Worm (Caenorhabditis elegans) whole organism, midembryonic: ENCODE data around the gene T19D7.5.

Experiments used
- T22C8.4 ChIP-seq: fragments of 200-800 bp; sonication (Bioruptor generic); IDR thresholded peaks from 2 replicates; pipeline ENCODE4 v1.3.6; 2022; ENCODE audit warnings: missing genetic modification characterization, missing compliant biosample characterization
- cog-1 ChIP-seq: sonication (generic microtip); optimal IDR thresholded peaks from 2 replicates; lab custom pipeline; 2016; ENCODE audit warnings: missing genetic modification characterization, missing compliant biosample characterization
- flt-1 ChIP-seq: fragments of 200-800 bp; sonication (Bioruptor generic); IDR thresholded peaks from 2 replicates; pipeline ENCODE4 v1.3.6; 2022; ENCODE audit warnings: missing genetic modification characterization, missing compliant biosample characterization
- klf-2 ChIP-seq: fragments of 200-800 bp; sonication (Bioruptor generic); conservative IDR thresholded peaks from 2 replicates; pipeline ENCODE4 v1.3.6; 2022; ENCODE audit warnings: missing genetic modification reagents, missing genetic modification characterization, missing compliant biosample characterization
- med-1 ChIP-seq: sonication (generic microtip); optimal IDR thresholded peaks from 2 replicates; lab custom pipeline; 2017; ENCODE audit warnings: missing genetic modification characterization, mild to moderate bottlenecking, missing compliant biosample characterization, antibody characterized with exemption, missing genetic modification reagents; ENCODE audit not compliant: insufficient read depth
- ref-1 ChIP-seq: fragments of 200-800 bp; sonication (Bioruptor generic); conservative IDR thresholded peaks from 2 replicates; pipeline ENCODE4 v1.3.6; 2022; ENCODE audit warnings: missing genetic modification reagents, missing genetic modification characterization, missing compliant biosample characterization
- tab-1 ChIP-seq: fragments of 200-800 bp; sonication (Bioruptor generic); IDR thresholded peaks from 2 replicates; pipeline ENCODE4 v1.3.6; 2022; ENCODE audit warnings: missing genetic modification characterization, missing compliant biosample characterization
- ztf-23 ChIP-seq: fragments of 200-800 bp; sonication (Bioruptor generic); IDR thresholded peaks from 2 replicates; pipeline ENCODE4 v1.3.6; 2022; ENCODE audit warnings: missing genetic modification reagents, missing genetic modification characterization, missing compliant biosample characterization
- ztf-29 ChIP-seq: fragments of 200-800 bp; sonication (Bioruptor generic); IDR thresholded peaks from 2 replicates; pipeline ENCODE4 v1.3.6; 2022; ENCODE audit warnings: missing genetic modification reagents, missing genetic modification characterization, missing compliant biosample characterization

- TF ChIP-seq klf-2 (GFP tag; lab: Robert Waterston, UW) (no peak), ref-1 (GFP tag; lab: Robert Waterston, UW) (no peak), cog-1 (tag; lab: Kevin White, UChicago) (no peak), T22C8.4 (no peak), flt-1 (GFP tag; lab: Robert Waterston, UW) (no peak), med-1 (GFP tag; lab: Kevin White, UChicago) (no peak), ztf-23 (GFP tag; lab: Robert Waterston, UW) (no peak), tab-1 (no peak), ztf-29 (no peak)
Observed at ce11 chrX:680920-681319, 14.9 kb upstream of the T19D7.5 start, which contains the start of gene T19D7.7.
